Worm (Caenorhabditis elegans) whole organism, midembryonic: ENCODE results near the gene F58B4.5.

ENCODE experiments used
- cog-1 ChIP-seq: sonication (generic microtip); optimal IDR thresholded peaks from 2 replicates; lab custom pipeline; 2016; ENCODE audit warnings: missing genetic modification characterization, missing compliant biosample characterization
- flt-1 ChIP-seq: fragments of 200-800 bp; sonication (Bioruptor generic); IDR thresholded peaks from 2 replicates; pipeline ENCODE4 v1.3.6; 2022; ENCODE audit warnings: missing genetic modification characterization, missing compliant biosample characterization
- klf-2 ChIP-seq: fragments of 200-800 bp; sonication (Bioruptor generic); conservative IDR thresholded peaks from 2 replicates; pipeline ENCODE4 v1.3.6; 2022; ENCODE audit warnings: missing genetic modification reagents, missing genetic modification characterization, missing compliant biosample characterization
- med-1 ChIP-seq: sonication (generic microtip); optimal IDR thresholded peaks from 2 replicates; lab custom pipeline; 2017; ENCODE audit warnings: missing genetic modification characterization, mild to moderate bottlenecking, missing compliant biosample characterization, antibody characterized with exemption, missing genetic modification reagents; ENCODE audit not compliant: insufficient read depth
- ref-1 ChIP-seq: fragments of 200-800 bp; sonication (Bioruptor generic); conservative IDR thresholded peaks from 2 replicates; pipeline ENCODE4 v1.3.6; 2022; ENCODE audit warnings: missing genetic modification reagents, missing genetic modification characterization, missing compliant biosample characterization
- tab-1 ChIP-seq: fragments of 200-800 bp; sonication (Bioruptor generic); IDR thresholded peaks from 2 replicates; pipeline ENCODE4 v1.3.6; 2022; ENCODE audit warnings: missing genetic modification characterization, missing compliant biosample characterization
- ztf-29 ChIP-seq: fragments of 200-800 bp; sonication (Bioruptor generic); IDR thresholded peaks from 2 replicates; pipeline ENCODE4 v1.3.6; 2022; ENCODE audit warnings: missing genetic modification reagents, missing genetic modification characterization, missing compliant biosample characterization

ce11 chrV:10889036-10889435, 43.5 kb upstream of the F58B4.5 start, which contains the start of gene F32D8.11:
- TF ChIP-seq med-1: no peak
- TF ChIP-seq tab-1: no peak
- no peak for TF ChIP-seq ztf-29 (GFP tag; lab: Robert Waterston, UW)
- no peak for TF ChIP-seq cog-1 (tag; lab: Kevin White, UChicago)
- TF ChIP-seq klf-2 (GFP tag; lab: Robert Waterston, UW): no peak
- TF ChIP-seq flt-1 (GFP tag; lab: Robert Waterston, UW): no peak
- TF ChIP-seq ref-1 (GFP tag; lab: Robert Waterston, UW): no peak
